Worm (Caenorhabditis elegans): Measurements from ENCODE around the gene bath-2.

ce11 chrII:1922665-1923187, at the start of gene bath-2, which contains the start of gene F52C6.4:
- TF ChIP-seq nhr-77 (tag; optimal IDR thresholded peaks at IDR 0.05) (no peak), snpc-4 (tag; optimal IDR thresholded peaks at IDR 0.05) (no peak), nhr-12 (tag; optimal IDR thresholded peaks at IDR 0.05) (no peak)

Measured in whole organism, L2 larva.